Worm (Caenorhabditis elegans) whole organism, young adult: ENCODE measurements around the gene clp-10.

Experiments
- F57A8.1 ChIP-seq: fragments of 200-800 bp; sonication (Bioruptor generic); optimal IDR thresholded peaks from 2 replicates; lab custom pipeline; 2018; ENCODE audit warnings: mild to moderate bottlenecking, missing genetic modification characterization, moderate library complexity, missing compliant biosample characterization
- ceh-40 ChIP-seq: fragments of 200-800 bp; sonication (Bioruptor generic); IDR thresholded peaks from 2 replicates; pipeline ENCODE4 v1.3.6; 2022; ENCODE audit warnings: missing genetic modification characterization, missing compliant biosample characterization
- efl-1 ChIP-seq: fragments of 150-350 bp; optimal IDR thresholded peaks from 2 replicates; lab custom pipeline; 2014; ENCODE audit warnings: missing biosample characterization, missing genetic modification reagents, missing genetic modification characterization
- somi-1 ChIP-seq: fragments of 200-800 bp; sonication (Bioruptor generic); optimal IDR thresholded peaks from 2 replicates; lab custom pipeline; 2018; ENCODE audit warnings: mild to moderate bottlenecking, missing genetic modification characterization, missing compliant biosample characterization

- TF ChIP-seq somi-1 (no peak), F57A8.1 (GFP tag; lab: Kevin White, UChicago) (no peak), efl-1 (no peak), ceh-40 (GFP tag; lab: Robert Waterston, UW) (no peak)
Observed at ce11 chrIII:42725-43124, 4.7 kb upstream of the clp-10 start.
